Fruit fly (Drosophila melanogaster) whole organism, wandering third instar larva: Measurements from ENCODE around the gene CG43867.

Experiments
- CG32264 ChIP-seq: fragments of 200-800 bp; sonication (Bioruptor generic); optimal IDR thresholded peaks from 2 replicates; lab custom pipeline; 2016; ENCODE audit warnings: missing biosample characterization, missing genetic modification characterization
- CG9705 ChIP-seq: fragments of 200-800 bp; sonication (Bioruptor generic); optimal IDR thresholded peaks from 2 replicates; lab custom pipeline; 2018; ENCODE audit warnings: missing biosample characterization, mild to moderate bottlenecking, missing genetic modification characterization
- CrebA ChIP-seq: fragments of 200-800 bp; sonication (Bioruptor generic); optimal IDR thresholded peaks from 2 replicates; lab custom pipeline; 2016; ENCODE audit warnings: missing biosample characterization, mild to moderate bottlenecking, missing genetic modification characterization, borderline replicate concordance
- Dfd ChIP-seq: fragments of >200 bp; optimal IDR thresholded peaks from 2 replicates; lab custom pipeline; 2017; ENCODE audit warnings: missing biosample characterization, missing genetic modification characterization
- Dif ChIP-seq: fragments of 200-275, 200-300 bp; sonication (Bioruptor generic); optimal IDR thresholded peaks from 2 replicates; lab custom pipeline; 2018; ENCODE audit warnings: missing biosample characterization, missing genetic modification characterization; ENCODE audit not compliant: partially characterized antibody
- GATAd ChIP-seq: sonication (Bioruptor generic); optimal IDR thresholded peaks from 2 replicates; lab custom pipeline; 2016; ENCODE audit warnings: missing biosample characterization, missing genetic modification characterization
- HLH106 ChIP-seq: fragments of 200-800 bp; optimal IDR thresholded peaks from 3 replicates; lab custom pipeline; 2019; ENCODE audit warnings: missing biosample characterization, mild to moderate bottlenecking, missing genetic modification characterization, moderate library complexity
- Hnf4 ChIP-seq: fragments of 200-800 bp; sonication (Bioruptor generic); optimal IDR thresholded peaks from 2 replicates; lab custom pipeline; 2016; ENCODE audit warnings: missing biosample characterization, mild to moderate bottlenecking, missing genetic modification characterization
- Hr78 ChIP-seq: fragments of >200 bp; optimal IDR thresholded peaks from 2 replicates; lab custom pipeline; 2017; ENCODE audit warnings: missing biosample characterization, missing genetic modification characterization
- Hr83 ChIP-seq: fragments of 200-300 bp; sonication (Bioruptor generic); optimal IDR thresholded peaks from 2 replicates; lab custom pipeline; 2016; ENCODE audit warnings: missing biosample characterization, mild to moderate bottlenecking, missing genetic modification characterization, moderate library complexity; ENCODE audit not compliant: poor library complexity, severe bottlenecking
- Jra ChIP-seq: sonication (Bioruptor generic); optimal IDR thresholded peaks from 2 replicates; lab custom pipeline; 2016; ENCODE audit warnings: missing biosample characterization, missing genetic modification characterization
- Mio ChIP-seq: sonication (Bioruptor generic); optimal IDR thresholded peaks from 2 replicates; lab custom pipeline; 2016; ENCODE audit warnings: missing biosample characterization, missing genetic modification characterization
- Myc ChIP-seq: fragments of >200 bp; optimal IDR thresholded peaks from 2 replicates; lab custom pipeline; 2017
- Rel ChIP-seq, 2 experiments: fragments of 200-800 bp; sonication (Bioruptor generic) in 1 of 2; optimal IDR thresholded peaks; 2 replicates in 1 of 2; 3 replicates in 1 of 2; lab custom pipeline; 2016 to 2019; ENCODE audit warnings: mild to moderate bottlenecking in 2 of 2, missing biosample characterization in 2 of 2, missing genetic modification characterization in 2 of 2, moderate library complexity in 1 of 2
- Sp1 ChIP-seq: fragments of 200-800 bp; sonication (Bioruptor generic); optimal IDR thresholded peaks from 3 replicates; lab custom pipeline; 2019; ENCODE audit warnings: missing biosample characterization, mild to moderate bottlenecking, missing genetic modification characterization, moderate library complexity
- Vsx2 ChIP-seq: fragments of 200-300, 225-300 bp; sonication (Bioruptor generic); optimal IDR thresholded peaks from 2 replicates; lab custom pipeline; 2018; ENCODE audit warnings: missing biosample characterization, missing genetic modification characterization; ENCODE audit not compliant: partially characterized antibody
- br ChIP-seq: fragments of 200-800 bp; sonication (Bioruptor generic); optimal IDR thresholded peaks from 2 replicates; lab custom pipeline; 2016; ENCODE audit warnings: missing biosample characterization, missing genetic modification characterization
- brk ChIP-seq: fragments of 200-800 bp; sonication (Bioruptor generic); optimal IDR thresholded peaks from 2 replicates; lab custom pipeline; 2016; ENCODE audit warnings: missing biosample characterization, mild to moderate bottlenecking, missing genetic modification characterization
- dl ChIP-seq, 2 experiments: fragments of 175-275, 200-275 bp in 1 of 2; fragments of 200-275 bp in 1 of 2; sonication (Bioruptor generic); optimal IDR thresholded peaks; lab custom pipeline; 2018; ENCODE audit warnings: mild to moderate bottlenecking in 2 of 2, missing biosample characterization in 2 of 2, missing genetic modification characterization in 2 of 2, moderate library complexity in 2 of 2; ENCODE audit not compliant: partially characterized antibody in 2 of 2, insufficient read depth in 1 of 2
- dmrt93B ChIP-seq: fragments of 200-800 bp; sonication (Bioruptor generic); optimal IDR thresholded peaks from 2 replicates; lab custom pipeline; 2018; ENCODE audit warnings: missing biosample characterization, mild to moderate bottlenecking, missing genetic modification characterization
- dsf ChIP-seq: sonication (Bioruptor generic); optimal IDR thresholded peaks from 2 replicates; lab custom pipeline; 2016; ENCODE audit warnings: missing biosample characterization, missing genetic modification characterization, borderline replicate concordance
- foxo ChIP-seq, 2 experiments: fragments of 200-800 bp; sonication (Bioruptor generic); optimal IDR thresholded peaks; 2 replicates in 1 of 2; 3 replicates in 1 of 2; lab custom pipeline; 2016 to 2017; ENCODE audit warnings: missing biosample characterization in 2 of 2, missing genetic modification characterization in 2 of 2
- fru ChIP-seq: fragments of 200-800 bp; sonication (Bioruptor generic); optimal IDR thresholded peaks from 3 replicates; lab custom pipeline; 2016; ENCODE audit warnings: missing biosample characterization, mild to moderate bottlenecking, missing genetic modification characterization
- h ChIP-seq: fragments of 200-800 bp; sonication (Bioruptor generic); optimal IDR thresholded peaks from 3 replicates; lab custom pipeline; 2016; ENCODE audit warnings: missing biosample characterization, mild to moderate bottlenecking, missing genetic modification characterization
- pan ChIP-seq: fragments of >200 bp; optimal IDR thresholded peaks from 2 replicates; lab custom pipeline; 2017
- psq ChIP-seq: fragments of 200-800 bp; sonication (Bioruptor generic); optimal IDR thresholded peaks from 3 replicates; lab custom pipeline; 2017; ENCODE audit warnings: missing biosample characterization, mild to moderate bottlenecking, missing genetic modification characterization, moderate library complexity
- rgr ChIP-seq: fragments of 200-800 bp; sonication (Bioruptor generic); optimal IDR thresholded peaks from 3 replicates; lab custom pipeline; 2016; ENCODE audit warnings: missing biosample characterization, mild to moderate bottlenecking, missing genetic modification characterization
- sv ChIP-seq: fragments of 200-800 bp; sonication (Bioruptor generic); optimal IDR thresholded peaks from 3 replicates; lab custom pipeline; 2016; ENCODE audit warnings: missing biosample characterization, missing genetic modification characterization
- usp ChIP-seq: fragments of >200 bp; optimal IDR thresholded peaks from 2 replicates; lab custom pipeline; 2017; ENCODE audit warnings: missing biosample characterization, missing genetic modification characterization
- woc ChIP-seq: sonication (Bioruptor generic); optimal IDR thresholded peaks from 2 replicates; lab custom pipeline; 2016; ENCODE audit warnings: missing biosample characterization, mild to moderate bottlenecking, missing genetic modification characterization

Gene CG43867

dm6 chrX:835965-836690, 91.6 kb downstream of the CG43867 start:
- TF ChIP-seq usp (GFP tag; lab: Kevin White, UChicago) (no peak), Myc (lab: Kevin White, UChicago) (no peak), Dfd (GFP tag; lab: Kevin White, UChicago) (no peak), Mio (GFP tag; lab: Kevin White, UChicago) (no peak), pan (lab: Kevin White, UChicago) (no peak), dsf (GFP tag; lab: Kevin White, UChicago) (no peak)
- TF ChIP-seq, all 38 proteins: peak for 0

- TF ChIP-seq rgr (GFP tag; lab: Kevin White, UChicago) (no peak), brk (no peak), dmrt93B (no peak), br (GFP tag; lab: Kevin White, UChicago) (no peak), Dif (GFP tag; lab: Kevin White, UChicago) (no peak), HLH106 (tag; lab: Kevin White, UChicago) (no peak), Mio (GFP tag; lab: Kevin White, UChicago) (no peak), Myc (lab: Kevin White, UChicago) (no peak), foxo (GFP tag; optimal IDR thresholded peaks at IDR 0.05; lab: Kevin White, UChicago) (no peak), sv (GFP tag; lab: Kevin White, UChicago) (no peak)
- TF ChIP-seq, all 38 proteins: peak for 0
Observed at dm6 chrX:824961-825360, 102.8 kb downstream of the CG43867 start.

DNA sequence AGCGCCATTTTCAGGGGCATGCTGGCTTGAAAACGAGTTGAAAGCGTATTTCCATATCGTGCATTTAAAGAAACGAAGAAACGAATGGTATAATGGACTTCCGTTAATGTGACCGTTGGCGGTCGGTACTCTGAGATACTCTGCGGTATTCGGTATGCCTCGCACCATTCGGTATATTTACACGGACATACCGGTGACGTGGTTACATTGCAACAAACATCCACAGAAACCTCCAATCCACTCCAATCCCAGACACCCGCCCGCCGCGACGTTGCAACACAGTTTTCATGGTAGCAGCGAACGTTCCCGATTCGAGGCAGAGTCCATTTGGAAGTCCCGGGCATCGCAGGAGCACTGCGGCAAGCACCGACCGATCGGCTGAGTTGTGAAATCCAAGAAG, 121.9 kb downstream of the CG43867 start, which contains the start of gene Sec22:
TSS of gene Sec22 (plus strand) at position 170 of the 400 bp plus-strand sequence.
- TF ChIP-seq brk: no peak
- peak; percentile 16 for TF ChIP-seq Sp1 (GFP tag; lab: Kevin White, UChicago)
- TF ChIP-seq HLH106 (tag; lab: Kevin White, UChicago): peak; percentile 18
- TF ChIP-seq CG9705: no peak
- peak; percentile 22 for TF ChIP-seq rgr (GFP tag; lab: Kevin White, UChicago)

- no peak for TF ChIP-seq usp (GFP tag; lab: Kevin White, UChicago)
- TF ChIP-seq h (GFP tag; lab: Kevin White, UChicago): no peak
- no peak for TF ChIP-seq GATAd
- no peak for TF ChIP-seq Hnf4 (GFP tag; lab: Kevin White, UChicago)
- TF ChIP-seq dl (GFP tag; optimal IDR thresholded peaks at IDR 0.05; lab: Kevin White, UChicago; ENCODE audit: insufficient read depth in 1 of 2, partially characterized antibody in 2 of 2): no peak
- TF ChIP-seq fru (GFP tag; lab: Kevin White, UChicago): no peak
- no peak for TF ChIP-seq rgr (GFP tag; lab: Kevin White, UChicago)
- no peak for TF ChIP-seq Hr78
- no peak for TF ChIP-seq Vsx2 (GFP tag; lab: Kevin White, UChicago)
- no peak for TF ChIP-seq dsf (GFP tag; lab: Kevin White, UChicago)
- TF ChIP-seq Rel (GFP tag; optimal IDR thresholded peaks at IDR 0.05; lab: Kevin White, UChicago): no peak
- TF ChIP-seq Rel (tag; optimal IDR thresholded peaks at IDR 0.05; lab: Kevin White, UChicago): no peak
- TF ChIP-seq, all 38 proteins: peak for 0
Observed at dm6 chrX:804821-805220, 123.0 kb downstream of the CG43867 start, which contains the start of gene CG13358. Gene CG13358, minus strand, starts transcription at chrX:804921.

- TF ChIP-seq Jra (GFP tag; lab: Kevin White, UChicago) (no peak), CG32264 (GFP tag; lab: Kevin White, UChicago) (no peak), Hr83 (no peak), Hnf4 (GFP tag; lab: Kevin White, UChicago) (no peak), woc (GFP tag; lab: Kevin White, UChicago) (no peak), sv (GFP tag; lab: Kevin White, UChicago) (no peak), CrebA (GFP tag; lab: Kevin White, UChicago) (no peak), Rel (GFP tag; optimal IDR thresholded peaks at IDR 0.05; lab: Kevin White, UChicago) (no peak), Rel (tag; optimal IDR thresholded peaks at IDR 0.05; lab: Kevin White, UChicago) (no peak), rgr (GFP tag; lab: Kevin White, UChicago) (no peak), brk (no peak), Dfd (GFP tag; lab: Kevin White, UChicago) (no peak), HLH106 (tag; lab: Kevin White, UChicago) (no peak), br (GFP tag; lab: Kevin White, UChicago) (no peak), psq (GFP tag; lab: Kevin White, UChicago) (no peak)
Observed at dm6 chrX:803370-803769, 124.4 kb downstream of the CG43867 start, which contains the start of gene CG13359. Gene CG13359, minus strand, starts transcription at chrX:803470.
